Fruit fly (Drosophila melanogaster) whole organism, prepupa: ENCODE results near the gene CG46426.
A peak's percentile ranks its signal among the peaks of the same experiment; 100 is the strongest.

Source experiments
- Blimp-1 ChIP-seq: fragments of 200-800 bp; sonication (Bioruptor generic); optimal IDR thresholded peaks from 3 replicates; lab custom pipeline; 2017; ENCODE audit warnings: missing biosample characterization, missing genetic modification characterization, mild to moderate bottlenecking, moderate library complexity, missing genetic modification reagents
- CG10631 ChIP-seq: fragments of 200-800 bp; sonication (Bioruptor generic); optimal IDR thresholded peaks from 2 replicates; lab custom pipeline; 2016; ENCODE audit warnings: missing biosample characterization, missing genetic modification characterization
- CG11294 ChIP-seq: fragments of 200-800 bp; sonication (Bioruptor generic); IDR thresholded peaks from 2 replicates; pipeline ENCODE4 v1.3.6; 2022; ENCODE audit warnings: missing biosample characterization, missing genetic modification characterization
- CG11762 ChIP-seq: fragments of 200-800 bp; sonication (Bioruptor generic); optimal IDR thresholded peaks from 3 replicates; lab custom pipeline; 2016; ENCODE audit warnings: missing biosample characterization, missing genetic modification characterization; ENCODE audit not compliant: insufficient read depth
- CG11902 ChIP-seq: fragments of 200-800 bp; sonication (Bioruptor generic); optimal IDR thresholded peaks from 3 replicates; lab custom pipeline; 2016; ENCODE audit warnings: missing biosample characterization, missing genetic modification characterization
- CG15336 ChIP-seq: fragments of 200-800 bp; sonication (Bioruptor generic); IDR thresholded peaks from 2 replicates; pipeline ENCODE4 v1.3.6; 2022; ENCODE audit warnings: missing biosample characterization, missing genetic modification characterization
- CG1621 ChIP-seq: fragments of 200-800 bp; sonication (Bioruptor generic); optimal IDR thresholded peaks from 3 replicates; lab custom pipeline; 2018; ENCODE audit warnings: missing biosample characterization, mild to moderate bottlenecking, missing genetic modification characterization
- CG31627 ChIP-seq: fragments of 200-800 bp; sonication (Bioruptor generic); optimal IDR thresholded peaks from 3 replicates; lab custom pipeline; 2016; ENCODE audit warnings: missing biosample characterization, missing genetic modification characterization
- CG32006 ChIP-seq: fragments of 200-800 bp; sonication (Bioruptor generic); optimal IDR thresholded peaks from 3 replicates; lab custom pipeline; 2017; ENCODE audit warnings: missing biosample characterization, mild to moderate bottlenecking, missing genetic modification characterization
- CG3919 ChIP-seq: fragments of 200-800 bp; sonication (Bioruptor generic); optimal IDR thresholded peaks from 3 replicates; lab custom pipeline; 2016; ENCODE audit warnings: missing biosample characterization, missing genetic modification characterization
- CG4318 ChIP-seq: fragments of 200-800 bp; sonication (Bioruptor generic); optimal IDR thresholded peaks from 3 replicates; lab custom pipeline; 2017; ENCODE audit warnings: missing biosample characterization, mild to moderate bottlenecking, missing genetic modification characterization
- CG6163 ChIP-seq: fragments of 200-800 bp; sonication (Bioruptor generic); IDR thresholded peaks from 3 replicates; pipeline ENCODE4 v1.3.6; 2022; ENCODE audit warnings: missing biosample characterization, missing genetic modification characterization
- CG6276 ChIP-seq: fragments of 200-800 bp; sonication (Bioruptor generic); optimal IDR thresholded peaks from 2 replicates; lab custom pipeline; 2017; ENCODE audit warnings: missing biosample characterization, mild to moderate bottlenecking, missing genetic modification characterization
- CG6792 ChIP-seq: fragments of 200-800 bp; sonication (Bioruptor generic); optimal IDR thresholded peaks from 3 replicates; lab custom pipeline; 2016; ENCODE audit warnings: missing biosample characterization, missing genetic modification characterization
- CG6808 ChIP-seq: fragments of 200-800 bp; sonication (Bioruptor generic); optimal IDR thresholded peaks from 3 replicates; lab custom pipeline; 2017; ENCODE audit warnings: missing biosample characterization, missing genetic modification characterization, mild to moderate bottlenecking, moderate library complexity, missing genetic modification reagents
- CG7368 ChIP-seq: fragments of 200-800 bp; sonication (Bioruptor generic); optimal IDR thresholded peaks from 3 replicates; lab custom pipeline; 2016; ENCODE audit warnings: missing biosample characterization, missing genetic modification characterization
- CG8319 ChIP-seq: fragments of 200-800 bp; sonication (Bioruptor generic); optimal IDR thresholded peaks from 3 replicates; lab custom pipeline; 2016; ENCODE audit warnings: missing biosample characterization, missing genetic modification characterization
- CG8632 ChIP-seq: fragments of 200-800 bp; sonication (Bioruptor generic); optimal IDR thresholded peaks from 3 replicates; lab custom pipeline; 2016; ENCODE audit warnings: missing biosample characterization, missing genetic modification characterization
- CG9139 ChIP-seq: fragments of 200-800 bp; sonication (Bioruptor generic); optimal IDR thresholded peaks from 3 replicates; lab custom pipeline; 2017; ENCODE audit warnings: missing biosample characterization, mild to moderate bottlenecking, missing genetic modification characterization
- Eip75B ChIP-seq: fragments of 200-800 bp; sonication (Bioruptor generic); optimal IDR thresholded peaks from 3 replicates; lab custom pipeline; 2016; ENCODE audit warnings: missing biosample characterization, missing genetic modification characterization
- Eip78C ChIP-seq: fragments of 200-800 bp; sonication (Bioruptor generic); peaks from one replicate; lab custom pipeline; 2016; ENCODE audit warnings: missing biosample characterization, missing genetic modification characterization
- Eip93F ChIP-seq: fragments of 200-800 bp; sonication (Bioruptor generic); optimal IDR thresholded peaks from 2 replicates; lab custom pipeline; 2016; ENCODE audit warnings: missing biosample characterization, mild to moderate bottlenecking, missing genetic modification characterization
- Ets21C ChIP-seq: fragments of 200-800 bp; sonication (Bioruptor generic); optimal IDR thresholded peaks from 3 replicates; lab custom pipeline; 2016; ENCODE audit warnings: missing biosample characterization, missing genetic modification characterization
- Ets96B ChIP-seq: fragments of 200-800 bp; optimal IDR thresholded peaks from 2 replicates; lab custom pipeline; 2019; ENCODE audit warnings: missing biosample characterization, mild to moderate bottlenecking, missing genetic modification characterization, moderate library complexity
- Hr4 ChIP-seq: fragments of 200-800 bp; sonication (Bioruptor generic); optimal IDR thresholded peaks from 3 replicates; lab custom pipeline; 2016; ENCODE audit warnings: missing biosample characterization, missing genetic modification characterization
- Met ChIP-seq: fragments of 200-800 bp; sonication (Bioruptor generic); optimal IDR thresholded peaks from 3 replicates; lab custom pipeline; 2016; ENCODE audit warnings: missing biosample characterization, missing genetic modification characterization
- OdsH ChIP-seq: fragments of 200-800 bp; sonication (Bioruptor generic); optimal IDR thresholded peaks from 3 replicates; lab custom pipeline; 2016; ENCODE audit warnings: missing biosample characterization, missing genetic modification characterization
- Smox ChIP-seq: fragments of 200-800 bp; sonication (Bioruptor generic); optimal IDR thresholded peaks from 3 replicates; lab custom pipeline; 2016; ENCODE audit warnings: missing biosample characterization, missing genetic modification characterization
- Sox14 ChIP-seq: fragments of 200-800 bp; sonication (Bioruptor generic); optimal IDR thresholded peaks from 3 replicates; lab custom pipeline; 2016; ENCODE audit warnings: missing biosample characterization, missing genetic modification characterization
- acj6 ChIP-seq: fragments of 200-800 bp; sonication (Bioruptor generic); optimal IDR thresholded peaks from 3 replicates; lab custom pipeline; 2016; ENCODE audit warnings: missing biosample characterization, missing genetic modification characterization
- cyc ChIP-seq: fragments of 200-800 bp; sonication (Bioruptor generic); optimal IDR thresholded peaks from 3 replicates; lab custom pipeline; 2016; ENCODE audit warnings: missing biosample characterization, missing genetic modification characterization
- dac ChIP-seq: fragments of 200-800 bp; sonication (Bioruptor generic); optimal IDR thresholded peaks from 2 replicates; lab custom pipeline; 2017; ENCODE audit warnings: missing biosample characterization, mild to moderate bottlenecking, missing genetic modification characterization
- dsx ChIP-seq: fragments of 200-800 bp; optimal IDR thresholded peaks from 3 replicates; lab custom pipeline; 2019; ENCODE audit warnings: missing biosample characterization, mild to moderate bottlenecking, missing genetic modification characterization, moderate library complexity; ENCODE audit not compliant: poor library complexity, severe bottlenecking
- fkh ChIP-seq: fragments of 200-800 bp; sonication (Bioruptor generic); optimal IDR thresholded peaks from 3 replicates; lab custom pipeline; 2017; ENCODE audit warnings: missing biosample characterization, mild to moderate bottlenecking, missing genetic modification characterization, moderate library complexity
- lz ChIP-seq: fragments of 200-800 bp; sonication (Bioruptor generic); optimal IDR thresholded peaks from 3 replicates; lab custom pipeline; 2016; ENCODE audit warnings: missing biosample characterization, missing genetic modification characterization
- net ChIP-seq: fragments of 200-800 bp; sonication (Bioruptor generic); optimal IDR thresholded peaks from 3 replicates; lab custom pipeline; 2016; ENCODE audit warnings: missing biosample characterization, missing genetic modification characterization
- pdm3 ChIP-seq: fragments of 200-800 bp; sonication (Bioruptor generic); optimal IDR thresholded peaks from 3 replicates; lab custom pipeline; 2016; ENCODE audit warnings: missing biosample characterization, missing genetic modification characterization
- ss ChIP-seq, 2 experiments: fragments of 200-800 bp; sonication (Bioruptor generic); optimal IDR thresholded peaks; 2 replicates in 1 of 2; 3 replicates in 1 of 2; lab custom pipeline; 2017 to 2018; ENCODE audit warnings: mild to moderate bottlenecking in 2 of 2, missing biosample characterization in 2 of 2, missing genetic modification characterization in 2 of 2, moderate library complexity in 1 of 2
- vri ChIP-seq: fragments of 200-800 bp; sonication (Bioruptor generic); optimal IDR thresholded peaks from 3 replicates; lab custom pipeline; 2016; ENCODE audit warnings: missing biosample characterization, mild to moderate bottlenecking, missing genetic modification characterization

Gene CG46426

DNA sequence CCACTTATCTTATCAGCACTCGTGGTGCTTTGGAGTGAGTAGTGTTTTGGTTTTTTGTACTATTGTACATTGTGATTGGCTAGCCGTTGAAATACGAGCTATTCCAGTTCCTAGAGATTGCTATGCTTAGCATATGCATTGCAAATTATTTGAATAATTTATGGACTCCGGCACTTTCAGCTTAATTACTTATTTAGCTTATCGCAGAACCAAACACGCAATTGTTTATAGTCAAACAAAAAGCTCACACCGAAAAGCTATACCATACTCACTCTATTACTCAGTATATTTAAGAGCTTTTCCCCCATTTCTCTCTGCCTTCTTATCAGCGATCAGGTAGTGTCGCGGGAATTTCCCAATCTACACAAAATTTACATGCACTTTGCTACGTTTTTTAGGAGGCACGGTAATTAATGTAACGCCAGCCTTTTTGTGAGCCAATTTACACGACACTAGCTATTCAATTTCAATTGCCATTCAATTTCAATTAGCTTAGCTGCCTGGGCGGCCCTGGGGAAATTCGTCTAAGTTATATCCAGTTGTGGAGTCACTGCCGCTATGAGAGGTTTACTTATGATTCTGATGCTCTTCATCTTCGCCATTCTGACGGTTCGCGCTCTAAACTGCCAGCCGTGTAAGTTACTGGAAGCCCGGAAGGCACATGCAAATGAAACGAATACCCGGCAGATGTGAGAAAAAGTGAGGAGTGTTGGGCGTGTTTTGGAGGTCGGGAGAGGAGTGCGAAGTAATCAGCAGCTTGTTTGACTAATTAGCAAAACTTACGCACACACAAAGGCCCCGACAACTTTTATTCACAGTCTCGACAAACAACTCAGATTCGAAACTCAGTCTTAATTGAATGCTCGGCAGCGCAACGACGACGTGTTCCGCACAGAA lies at the start of gene CG46426, which contains the start of the genes CG44008, CG14933 and CG42486:
TSS of gene CG46426 (plus strand) at position 538 of the 897 bp plus-strand sequence.
TSS of gene CG44008 (minus strand) at position 155 of the 897 bp plus-strand sequence.
TSS of gene CG14933 (plus strand) at position 538 of the 897 bp plus-strand sequence.
TSS of gene CG42486 (plus strand) at position 847 of the 897 bp plus-strand sequence.
- TF ChIP-seq CG7368 (GFP tag; lab: Kevin White, UChicago) (no peak), Hr4 (GFP tag; lab: Kevin White, UChicago) (no peak), vri (peak; percentile 17), cyc (GFP tag; lab: Kevin White, UChicago) (no peak), fkh (GFP tag; lab: Kevin White, UChicago) (peak; percentile 60), Ets96B (tag; lab: Kevin White, UChicago) (no peak), CG8319 (GFP tag; lab: Kevin White, UChicago) (no peak)
- TF ChIP-seq, all 60 proteins: peak for 2

DNA sequence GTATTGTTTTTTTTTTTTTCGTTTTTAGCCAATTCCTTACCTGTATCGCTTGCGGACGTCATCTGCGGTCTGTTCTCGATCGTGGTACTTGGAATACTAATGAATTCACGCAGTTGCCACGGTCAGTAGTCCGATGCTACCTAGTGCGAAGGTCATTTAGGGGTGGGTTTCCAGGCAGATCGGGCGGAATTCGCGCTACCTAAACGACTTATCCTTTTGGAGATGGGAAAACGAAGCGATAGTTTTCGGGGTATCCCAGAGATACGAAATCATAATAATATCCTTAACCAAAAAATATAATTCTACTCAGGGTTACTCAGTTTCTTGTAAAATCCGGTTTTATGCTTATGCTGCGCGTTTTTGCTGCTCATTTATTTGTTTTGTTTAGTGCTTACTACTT lies 48.6 kb upstream of the CG46426 start, which contains the start of gene CG14937:
TSS of gene CG14937 (minus strand) at position 101 of the 400 bp plus-strand sequence.
- TF ChIP-seq fkh (GFP tag; lab: Kevin White, UChicago), result no peak
- no peak for TF ChIP-seq cyc (GFP tag; lab: Kevin White, UChicago)
- no peak for TF ChIP-seq Blimp-1
- no peak for TF ChIP-seq Hr4 (GFP tag; lab: Kevin White, UChicago)
- no peak for TF ChIP-seq CG11762 (GFP tag; lab: Kevin White, UChicago)
- no peak for TF ChIP-seq dac (GFP tag; lab: Kevin White, UChicago)
- TF ChIP-seq Sox14 (GFP tag; lab: Kevin White, UChicago), result no peak
- no peak for TF ChIP-seq CG7368 (GFP tag; lab: Kevin White, UChicago)
- TF ChIP-seq CG6276 (GFP tag; lab: Kevin White, UChicago), result no peak
- TF ChIP-seq Eip75B (GFP tag; lab: Kevin White, UChicago), result no peak
- no peak for TF ChIP-seq CG10631 (GFP tag; lab: Kevin White, UChicago)
- TF ChIP-seq CG6792 (GFP tag; lab: Kevin White, UChicago), result no peak
- TF ChIP-seq Eip93F (GFP tag; lab: Kevin White, UChicago), result no peak
- no peak for TF ChIP-seq CG8319 (GFP tag; lab: Kevin White, UChicago)
- TF ChIP-seq CG6808 (GFP tag; lab: Kevin White, UChicago), result no peak
- TF ChIP-seq net (GFP tag; lab: Kevin White, UChicago), result no peak
- TF ChIP-seq, all 60 proteins: peak for 0

DNA sequence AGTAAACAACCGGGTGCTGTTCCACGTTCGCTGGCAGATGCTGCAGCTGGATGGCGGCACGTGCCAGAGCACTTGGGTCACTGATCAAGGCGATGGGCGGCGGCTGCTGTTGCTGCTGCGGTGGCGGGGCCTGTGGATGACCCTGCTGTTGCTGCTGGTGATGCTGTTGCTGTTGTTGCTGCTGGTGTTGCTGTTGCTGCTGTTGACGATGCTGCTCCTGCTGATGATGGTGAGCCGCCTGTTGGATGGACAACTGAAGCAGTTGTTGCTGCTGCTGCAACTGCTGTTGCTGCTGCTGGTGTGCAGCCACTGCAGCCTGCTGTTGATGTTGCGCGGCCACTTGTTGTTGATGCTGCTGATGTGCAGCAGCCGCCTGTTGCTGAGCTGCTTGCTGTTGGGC lies 45.5 kb upstream of the CG46426 start:
- TF ChIP-seq lz (no peak), vri (no peak), CG11902 (no peak), CG3919 (GFP tag; lab: Kevin White, UChicago) (no peak), dsx (GFP tag; lab: Kevin White, UChicago) (no peak), CG6163 (GFP tag; lab: Robert Waterston, UW) (no peak), CG15336 (GFP tag; lab: Robert Waterston, UW) (no peak), CG11294 (GFP tag; lab: Robert Waterston, UW) (no peak), Eip75B (GFP tag; lab: Kevin White, UChicago) (no peak), OdsH (GFP tag; lab: Kevin White, UChicago) (no peak), CG6792 (GFP tag; lab: Kevin White, UChicago) (no peak)
- TF ChIP-seq, all 60 proteins: peak for 0

DNA sequence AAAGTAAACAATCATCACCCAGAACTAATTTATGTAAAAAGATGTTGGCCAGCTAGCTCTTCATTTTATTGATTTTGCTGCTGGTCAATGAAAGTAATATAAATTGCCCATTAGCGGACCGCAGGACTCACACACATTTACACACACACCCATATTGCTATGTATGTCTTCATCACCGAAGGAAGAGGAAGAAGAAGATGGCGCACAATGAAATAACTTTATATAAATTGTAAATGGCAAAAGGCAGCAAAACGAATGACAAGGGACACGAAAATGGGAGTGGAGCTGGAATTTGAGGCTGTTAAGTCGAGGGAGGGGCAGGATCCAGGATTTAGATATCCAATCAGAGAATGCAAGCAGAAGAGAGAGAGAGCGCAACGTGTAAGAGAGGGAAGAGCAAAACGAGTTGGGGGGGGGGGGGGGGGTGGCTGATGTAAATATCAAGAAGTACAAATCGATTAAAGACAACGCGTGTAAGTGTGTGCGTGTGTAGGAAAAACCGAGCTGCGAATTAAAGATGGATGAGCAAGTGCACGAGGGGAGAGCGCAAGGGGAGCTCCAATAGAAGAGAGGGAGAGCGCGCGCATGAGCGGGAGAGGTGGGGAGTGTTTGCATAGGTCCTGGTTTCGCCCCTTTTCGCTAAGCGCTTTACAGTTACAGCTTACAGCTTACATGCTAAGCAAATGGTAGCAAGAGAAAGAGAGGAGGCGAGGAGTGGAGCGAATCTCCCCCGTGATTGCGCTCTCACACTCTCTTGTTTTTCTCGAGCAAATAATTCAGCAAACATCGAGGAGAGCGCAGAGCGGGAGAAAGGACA lies 38.2 kb upstream of the CG46426 start:
- TF ChIP-seq pdm3 (GFP tag; lab: Kevin White, UChicago) (no peak), Smox (GFP tag; lab: Kevin White, UChicago) (no peak), cyc (GFP tag; lab: Kevin White, UChicago) (no peak), Sox14 (GFP tag; lab: Kevin White, UChicago) (peak; percentile 15), CG9139 (GFP tag; lab: Kevin White, UChicago) (peak; percentile 6), net (GFP tag; lab: Kevin White, UChicago) (no peak), Eip93F (GFP tag; lab: Kevin White, UChicago) (no peak), CG32006 (GFP tag; lab: Kevin White, UChicago) (peak; percentile 12), CG4318 (GFP tag; lab: Kevin White, UChicago) (no peak), CG3919 (GFP tag; lab: Kevin White, UChicago) (peak; percentile 24), Ets21C (no peak), acj6 (no peak), CG11762 (GFP tag; lab: Kevin White, UChicago) (no peak), ss (GFP tag; optimal IDR thresholded peaks at IDR 0.05; lab: Kevin White, UChicago) (peak; percentile 30 to 75), CG1621 (no peak), CG7368 (GFP tag; lab: Kevin White, UChicago) (no peak), Met (GFP tag; lab: Kevin White, UChicago) (no peak), Eip78C (GFP tag; lab: Kevin White, UChicago) (peak; percentile 73), CG8632 (GFP tag; lab: Kevin White, UChicago) (no peak), CG15336 (GFP tag; lab: Robert Waterston, UW) (0 out of 2 replicates have a peak, but pooled peaks have one; percentile 15), CG31627 (GFP tag; lab: Kevin White, UChicago) (no peak)
